Worm (Caenorhabditis elegans) whole organism, L2 larva: Measurements from ENCODE around the gene srx-108.

ENCODE experiments used
- F13H6.1 ChIP-seq: sonication (generic microtip); optimal IDR thresholded peaks from 2 replicates; lab custom pipeline; 2016; ENCODE audit warnings: missing genetic modification characterization, missing compliant biosample characterization
- ZK546.5 ChIP-seq: sonication (generic microtip); optimal IDR thresholded peaks from 2 replicates; lab custom pipeline; 2017; ENCODE audit warnings: missing biosample characterization, missing genetic modification characterization
- elt-1 ChIP-seq: fragments of 150-350 bp; optimal IDR thresholded peaks from 2 replicates; lab custom pipeline; 2014; ENCODE audit warnings: missing biosample characterization, missing genetic modification characterization
- elt-3 ChIP-seq: sonication (generic microtip); optimal IDR thresholded peaks from 2 replicates; lab custom pipeline; 2017; ENCODE audit warnings: missing biosample characterization, missing genetic modification characterization
- fos-1 ChIP-seq: fragments of 150-350 bp; optimal IDR thresholded peaks from 2 replicates; lab custom pipeline; 2014; ENCODE audit warnings: missing biosample characterization, missing genetic modification characterization
- lin-39 ChIP-seq: fragments of 150-350 bp; optimal IDR thresholded peaks from 2 replicates; lab custom pipeline; 2014; ENCODE audit warnings: missing biosample characterization, missing genetic modification reagents, missing genetic modification characterization
- lsy-2 ChIP-seq, 2 experiments: fragments of 150-350 bp in 1 of 2; sonication (generic microtip) in 1 of 2; optimal IDR thresholded peaks; 2 replicates each; lab custom pipeline; 2014 to 2017; ENCODE audit warnings: missing biosample characterization in 2 of 2, missing genetic modification characterization in 2 of 2
- mab-5 ChIP-seq: fragments of 150-350 bp; optimal IDR thresholded peaks from 2 replicates; lab custom pipeline; 2014; ENCODE audit warnings: missing biosample characterization, missing genetic modification characterization
- mdl-1 ChIP-seq, 2 experiments: fragments of 150-350 bp in 1 of 2; sonication (generic microtip) in 1 of 2; optimal IDR thresholded peaks; 2 replicates each; lab custom pipeline; 2017; ENCODE audit warnings: missing biosample characterization in 2 of 2, missing genetic modification characterization in 2 of 2
- nhr-10 ChIP-seq: sonication (generic microtip); optimal IDR thresholded peaks from 2 replicates; lab custom pipeline; 2017; ENCODE audit warnings: missing biosample characterization, missing genetic modification characterization
- zag-1 ChIP-seq: fragments of 150-350 bp; optimal IDR thresholded peaks from 2 replicates; lab custom pipeline; 2014; ENCODE audit warnings: missing biosample characterization, missing genetic modification characterization

DNA sequence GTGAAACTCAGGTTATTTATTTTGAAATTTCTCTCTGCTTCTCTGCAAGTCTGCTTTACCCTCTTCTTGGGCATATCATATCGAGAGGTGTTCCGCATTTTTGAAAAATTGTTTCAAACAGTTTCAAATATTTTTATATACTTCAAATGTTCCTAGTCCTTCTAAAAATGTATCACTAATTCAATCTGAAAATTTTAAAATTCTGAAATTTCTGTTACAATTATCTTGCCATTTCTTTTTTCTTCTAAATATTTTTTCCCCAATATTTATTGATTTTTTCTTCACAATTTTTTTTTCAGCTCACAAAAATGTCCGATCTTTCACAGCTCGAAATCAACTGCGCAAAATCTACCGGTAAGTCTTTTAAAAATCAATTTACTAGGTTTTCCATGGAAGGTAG lies 45.6 kb upstream of the srx-108 start, which contains the start of gene F19B10.4:
- TF ChIP-seq lin-39 = no peak
- no peak for TF ChIP-seq elt-3 (tag; lab: Kevin White, UChicago)
- no peak for TF ChIP-seq ZK546.5 (tag; lab: Kevin White, UChicago)
- no peak for TF ChIP-seq fos-1 (tag; lab: Kevin White, UChicago)
- TF ChIP-seq nhr-10 = no peak
- TF ChIP-seq F13H6.1 (tag; lab: Kevin White, UChicago) = no peak
- TF ChIP-seq zag-1 (tag; lab: Kevin White, UChicago) = no peak
- TF ChIP-seq mab-5 (tag; lab: Kevin White, UChicago) = no peak
- TF ChIP-seq lsy-2 (tag; optimal IDR thresholded peaks at IDR 0.05; lab: Kevin White, UChicago) = no peak
- TF ChIP-seq elt-1 (tag; lab: Kevin White, UChicago) = no peak
- no peak for TF ChIP-seq mdl-1 (tag; optimal IDR thresholded peaks at IDR 0.05; lab: Kevin White, UChicago)
